Worm (Caenorhabditis elegans): ENCODE results near the gene lpin-1.

ce11 chrV:13664340-13664916, 10.5 kb upstream of the lpin-1 start:
- TF ChIP-seq ztf-11 (tag; optimal IDR thresholded peaks at IDR 0.05): no peak
- peak; percentile 40 for TF ChIP-seq ama-1 (optimal IDR thresholded peaks at IDR 0.05)
- TF ChIP-seq pqm-1 (tag; optimal IDR thresholded peaks at IDR 0.05): no peak
- TF ChIP-seq jun-1 (tag; optimal IDR thresholded peaks at IDR 0.05): no peak
- no peak for TF ChIP-seq nhr-237 (tag; optimal IDR thresholded peaks at IDR 0.05)
- TF ChIP-seq snpc-4 (tag; optimal IDR thresholded peaks at IDR 0.05): no peak
- TF ChIP-seq ceh-82 (tag; optimal IDR thresholded peaks at IDR 0.05): no peak
- TF ChIP-seq pha-4 (tag; optimal IDR thresholded peaks at IDR 0.05): no peak
- TF ChIP-seq nhr-11 (tag; optimal IDR thresholded peaks at IDR 0.05): no peak
- TF ChIP-seq unc-62 (GFP tag; optimal IDR thresholded peaks at IDR 0.05): no peak
- no peak for TF ChIP-seq mdl-1 (tag; optimal IDR thresholded peaks at IDR 0.05)
- no peak for TF ChIP-seq nhr-12 (tag; optimal IDR thresholded peaks at IDR 0.05)
- no peak for TF ChIP-seq fos-1 (tag; optimal IDR thresholded peaks at IDR 0.05)

Data from whole organism, L3 larva.